Fruit fly (Drosophila melanogaster) whole organism, embryonic: Measurements from ENCODE around the gene DIP-alpha.

ENCODE experiments used
- Atf-2 ChIP-seq: fragments of 200-800 bp; sonication (Bioruptor generic); optimal IDR thresholded peaks from 2 replicates; lab custom pipeline; 2016; ENCODE audit warnings: missing biosample characterization, missing genetic modification characterization
- CG1024 ChIP-seq: fragments of 200-800 bp; sonication (Bioruptor generic); IDR thresholded peaks from 2 replicates; pipeline ENCODE4 v1.3.6; 2022; ENCODE audit warnings: missing biosample characterization, missing genetic modification characterization
- CG10267 ChIP-seq: fragments of 200-800 bp; sonication (Bioruptor generic); optimal IDR thresholded peaks from 2 replicates; lab custom pipeline; 2018; ENCODE audit warnings: missing biosample characterization, mild to moderate bottlenecking, missing genetic modification characterization, moderate library complexity
- CG10543 ChIP-seq: fragments of 200-800 bp; sonication (Bioruptor generic); optimal IDR thresholded peaks from 3 replicates; lab custom pipeline; 2017; ENCODE audit warnings: missing biosample characterization, mild to moderate bottlenecking, missing genetic modification characterization, moderate library complexity
- CG11504 ChIP-seq: fragments of 200-800 bp; sonication (Bioruptor generic); optimal IDR thresholded peaks from 3 replicates; lab custom pipeline; 2019; ENCODE audit warnings: missing biosample characterization, mild to moderate bottlenecking, missing genetic modification characterization, moderate library complexity
- CG12155 ChIP-seq: fragments of 200-800 bp; sonication (Bioruptor generic); optimal IDR thresholded peaks from 3 replicates; lab custom pipeline; 2016; ENCODE audit warnings: missing biosample characterization, missing genetic modification characterization
- CG13287 ChIP-seq: fragments of 200-800 bp; sonication (Bioruptor generic); IDR thresholded peaks from 2 replicates; pipeline ENCODE4 v1.3.6; 2022; ENCODE audit warnings: missing biosample characterization, missing genetic modification characterization; ENCODE audit not compliant: partially characterized antibody
- CG14050 ChIP-seq: fragments of 200-800 bp; sonication (Bioruptor generic); IDR thresholded peaks from 3 replicates; pipeline ENCODE4 v1.3.6; 2022; ENCODE audit warnings: missing biosample characterization, missing genetic modification characterization
- CG15011 ChIP-seq: fragments of 200-800 bp; sonication (Bioruptor generic); optimal IDR thresholded peaks from 3 replicates; lab custom pipeline; 2018; ENCODE audit warnings: missing biosample characterization, mild to moderate bottlenecking, missing genetic modification characterization
- CG18619 ChIP-seq: fragments of 200-800 bp; sonication (Bioruptor generic); optimal IDR thresholded peaks from 3 replicates; lab custom pipeline; 2017; ENCODE audit warnings: missing biosample characterization, mild to moderate bottlenecking, missing genetic modification characterization
- CG18764 ChIP-seq: fragments of 200-800 bp; sonication (Bioruptor generic); optimal IDR thresholded peaks from 3 replicates; lab custom pipeline; 2016; ENCODE audit warnings: missing biosample characterization, missing genetic modification characterization
- CG31441 ChIP-seq: fragments of 200-800 bp; sonication (Bioruptor generic); IDR thresholded peaks from 2 replicates; pipeline ENCODE4 v1.3.6; 2022; ENCODE audit warnings: missing biosample characterization, missing genetic modification characterization
- CG42726 ChIP-seq: fragments of 200-800 bp; sonication (Bioruptor generic); IDR thresholded peaks from 2 replicates; pipeline ENCODE4 v1.3.6; 2022; ENCODE audit warnings: missing biosample characterization, missing genetic modification characterization; ENCODE audit not compliant: partially characterized antibody
- CG4404 ChIP-seq: fragments of 200-800 bp; sonication (Bioruptor generic); IDR thresholded peaks from 2 replicates; pipeline ENCODE4 v1.3.6; 2022; ENCODE audit warnings: missing biosample characterization, missing genetic modification characterization
- CG4730 ChIP-seq: fragments of 200-800 bp; sonication (Bioruptor generic); IDR thresholded peaks from 2 replicates; pipeline ENCODE4 v1.3.6; 2022; ENCODE audit warnings: missing biosample characterization, missing genetic modification characterization
- CG4820 ChIP-seq: fragments of 200-800 bp; sonication (Bioruptor generic); optimal IDR thresholded peaks from 3 replicates; lab custom pipeline; 2016; ENCODE audit warnings: missing biosample characterization, missing genetic modification characterization
- CG6175 ChIP-seq: fragments of 200-800 bp; sonication (Bioruptor generic); IDR thresholded peaks from 3 replicates; pipeline ENCODE4 v1.3.6; 2022; ENCODE audit warnings: missing biosample characterization, missing genetic modification characterization
- CG7357 ChIP-seq: fragments of 200-800 bp; sonication (Bioruptor generic); IDR thresholded peaks from 3 replicates; pipeline ENCODE4 v1.3.6; 2022; ENCODE audit warnings: missing biosample characterization, missing genetic modification characterization
- CG7928 ChIP-seq: fragments of 200-800 bp; sonication (Bioruptor generic); optimal IDR thresholded peaks from 2 replicates; lab custom pipeline; 2017; ENCODE audit warnings: missing biosample characterization, mild to moderate bottlenecking, missing genetic modification characterization
- CG9797 ChIP-seq: fragments of 200-800 bp; sonication (Bioruptor generic); optimal IDR thresholded peaks from 3 replicates; lab custom pipeline; 2018; ENCODE audit warnings: missing biosample characterization, mild to moderate bottlenecking, missing genetic modification characterization
- CG9817 ChIP-seq: fragments of 200-800 bp; sonication (Bioruptor generic); optimal IDR thresholded peaks from 2 replicates; lab custom pipeline; 2018; ENCODE audit warnings: missing biosample characterization, mild to moderate bottlenecking, missing genetic modification characterization, moderate library complexity
- CG9876 ChIP-seq: fragments of 200-800 bp; sonication (Bioruptor generic); optimal IDR thresholded peaks from 2 replicates; lab custom pipeline; 2016; ENCODE audit warnings: missing biosample characterization, missing genetic modification characterization
- CkIIα-i1 ChIP-seq: fragments of 200-800 bp; sonication (Bioruptor generic); IDR thresholded peaks from 2 replicates; pipeline ENCODE4 v1.3.6; 2022; ENCODE audit warnings: missing biosample characterization, missing genetic modification characterization
- CrebB ChIP-seq: fragments of 200-800 bp; sonication (Bioruptor generic); optimal IDR thresholded peaks from 3 replicates; lab custom pipeline; 2018; ENCODE audit warnings: missing biosample characterization, mild to moderate bottlenecking, missing genetic modification characterization
- Dad ChIP-seq: fragments of 200-800 bp; sonication (Bioruptor generic); optimal IDR thresholded peaks from 3 replicates; lab custom pipeline; 2016; ENCODE audit warnings: missing biosample characterization, missing genetic modification characterization
- Dp ChIP-seq: fragments of 200-800 bp; sonication (Bioruptor generic); optimal IDR thresholded peaks from 2 replicates; lab custom pipeline; 2018; ENCODE audit warnings: missing biosample characterization, mild to moderate bottlenecking, missing genetic modification characterization, moderate library complexity
- HLHmδ ChIP-seq: fragments of 200-800 bp; sonication (Bioruptor generic); optimal IDR thresholded peaks from 2 replicates; lab custom pipeline; 2018; ENCODE audit warnings: missing biosample characterization, mild to moderate bottlenecking, missing genetic modification characterization, moderate library complexity
- Hmr ChIP-seq: fragments of 200-800 bp; sonication (Bioruptor generic); optimal IDR thresholded peaks from 3 replicates; lab custom pipeline; 2017; ENCODE audit warnings: mild to moderate bottlenecking, missing biosample characterization, missing genetic modification reagents, missing genetic modification characterization
- NC2β ChIP-seq: fragments of 200-800 bp; sonication (Bioruptor generic); optimal IDR thresholded peaks from 2 replicates; lab custom pipeline; 2016; ENCODE audit warnings: missing biosample characterization, missing genetic modification characterization
- Nf-YC ChIP-seq: fragments of 200-800 bp; optimal IDR thresholded peaks from 3 replicates; lab custom pipeline; 2019; ENCODE audit warnings: missing biosample characterization, mild to moderate bottlenecking, missing genetic modification characterization, moderate library complexity
- NfI ChIP-seq: fragments of 200-800 bp; sonication (Bioruptor generic); optimal IDR thresholded peaks from 3 replicates; lab custom pipeline; 2018; ENCODE audit warnings: missing biosample characterization, mild to moderate bottlenecking, missing genetic modification characterization, moderate library complexity
- Pdp1 ChIP-seq, 2 experiments: fragments of 200-800 bp; sonication (Bioruptor generic); optimal IDR thresholded peaks; 3 replicates each; lab custom pipeline; 2016; ENCODE audit warnings: missing biosample characterization in 2 of 2, missing genetic modification characterization in 2 of 2, mild to moderate bottlenecking in 1 of 2, moderate library complexity in 1 of 2
- amos ChIP-seq: fragments of 200-800 bp; sonication (Bioruptor generic); IDR thresholded peaks from 2 replicates; pipeline ENCODE4 v1.3.6; 2022; ENCODE audit warnings: missing biosample characterization, missing genetic modification characterization; ENCODE audit not compliant: partially characterized antibody
- emc ChIP-seq: fragments of 200-800 bp; sonication (Bioruptor generic); optimal IDR thresholded peaks from 2 replicates; lab custom pipeline; 2016; ENCODE audit warnings: missing biosample characterization, missing genetic modification characterization
- fd102C ChIP-seq: fragments of 200-800 bp; sonication (Bioruptor generic); optimal IDR thresholded peaks from 2 replicates; lab custom pipeline; 2018; ENCODE audit warnings: missing biosample characterization, mild to moderate bottlenecking, missing genetic modification characterization, moderate library complexity
- fd3F ChIP-seq: fragments of 200-800 bp; sonication (Bioruptor generic); optimal IDR thresholded peaks from 2 replicates; lab custom pipeline; 2018; ENCODE audit warnings: missing biosample characterization, mild to moderate bottlenecking, missing genetic modification characterization, moderate library complexity
- gcm ChIP-seq: fragments of 200-800 bp; sonication (Bioruptor generic); optimal IDR thresholded peaks from 2 replicates; lab custom pipeline; 2019; ENCODE audit warnings: missing biosample characterization, mild to moderate bottlenecking, missing genetic modification characterization, moderate library complexity
- gem ChIP-seq: fragments of 200-800 bp; sonication (Bioruptor generic); optimal IDR thresholded peaks from 2 replicates; lab custom pipeline; 2019; ENCODE audit warnings: missing biosample characterization, mild to moderate bottlenecking, missing genetic modification characterization, moderate library complexity
- ham ChIP-seq: fragments of 200-800 bp; sonication (Bioruptor generic); IDR thresholded peaks from 2 replicates; pipeline ENCODE4 v1.3.6; 2022; ENCODE audit warnings: missing biosample characterization, missing genetic modification characterization
- hth ChIP-seq: fragments of >200 bp; optimal IDR thresholded peaks from 2 replicates; lab custom pipeline; 2017; ENCODE audit warnings: inconsistent platforms
- luna ChIP-seq: fragments of 200-800 bp; sonication (Bioruptor generic); optimal IDR thresholded peaks from 2 replicates; lab custom pipeline; 2016; ENCODE audit warnings: missing biosample characterization, missing genetic modification characterization
- mam ChIP-seq: fragments of 200-800 bp; sonication (Bioruptor generic); optimal IDR thresholded peaks from 3 replicates; lab custom pipeline; 2016; ENCODE audit warnings: missing biosample characterization, missing genetic modification characterization
- row ChIP-seq: fragments of 200-800 bp; sonication (Bioruptor generic); IDR thresholded peaks from 3 replicates; pipeline ENCODE4 v1.3.6; 2022; ENCODE audit warnings: missing biosample characterization, missing genetic modification characterization
- sna ChIP-seq: fragments of 200-800 bp; sonication (Bioruptor generic); IDR thresholded peaks from 2 replicates; pipeline ENCODE4 v1.3.6; 2022; ENCODE audit warnings: missing biosample characterization, missing genetic modification characterization; ENCODE audit not compliant: partially characterized antibody
- sob ChIP-seq: fragments of 200-800 bp; sonication (Bioruptor generic); IDR thresholded peaks from 2 replicates; pipeline ENCODE4 v1.3.6; 2022; ENCODE audit warnings: missing biosample characterization, missing genetic modification characterization
- stc ChIP-seq: fragments of 200-800 bp; sonication (Bioruptor generic); IDR thresholded peaks from 2 replicates; pipeline ENCODE4 v1.3.6; 2022; ENCODE audit warnings: missing biosample characterization, missing genetic modification characterization
- tna ChIP-seq: fragments of 200-800 bp; sonication (Bioruptor generic); IDR thresholded peaks from 2 replicates; pipeline ENCODE4 v1.3.6; 2022; ENCODE audit warnings: missing biosample characterization, missing genetic modification characterization; ENCODE audit not compliant: partially characterized antibody
- twi ChIP-seq: fragments of 200-800 bp; optimal IDR thresholded peaks from 2 replicates; lab custom pipeline; 2019; ENCODE audit warnings: missing biosample characterization, mild to moderate bottlenecking, missing genetic modification characterization, moderate library complexity

Gene DIP-alpha

dm6 chrX:3482119-3483014 is 89.1 kb downstream of the DIP-alpha start, which contains the start of the genes CG10804 and CG10802 (continued):
- TF ChIP-seq ham (no peak), luna (GFP tag; lab: Kevin White, UChicago) (peak; percentile 40), Atf-2 (peak; percentile 75), CrebB (tag; lab: Kevin White, UChicago) (no peak), CG10543 (GFP tag; lab: Kevin White, UChicago) (peak; percentile 53), CG14050 (GFP tag; lab: Robert Waterston, UW) (peak; percentile 58; the same call in 2 of the 3 replicates), hth (lab: Kevin White, UChicago) (no peak), CG4404 (GFP tag; lab: Robert Waterston, UW) (peak; percentile 77), CG1024 (GFP tag; lab: Robert Waterston, UW) (peak; percentile 64), amos (GFP tag; lab: Robert Waterston, UW) (peak; percentile 69), twi (tag; lab: Kevin White, UChicago) (peak; percentile 38), CG9797 (GFP tag; lab: Kevin White, UChicago) (peak; percentile 45), sob (GFP tag; lab: Robert Waterston, UW) (peak; percentile 89), CG4730 (GFP tag; lab: Robert Waterston, UW) (peak; percentile 65), Nf-YC (tag; lab: Kevin White, UChicago) (peak; percentile 62), CG10267 (tag; lab: Kevin White, UChicago) (peak; percentile 67), fd102C (GFP tag; lab: Kevin White, UChicago) (no peak), CG7928 (GFP tag; lab: Kevin White, UChicago) (no peak), CkIIα-i1 (GFP tag; lab: Robert Waterston, UW) (no peak), CG9817 (peak; percentile 74), NfI (GFP tag; lab: Kevin White, UChicago) (peak; percentile 65), CG18764 (GFP tag; lab: Kevin White, UChicago) (peak; percentile 70), NC2β (peak; percentile 37), Dad (GFP tag; lab: Kevin White, UChicago) (peak; percentile 39), Hmr (GFP tag; lab: Kevin White, UChicago) (no peak), CG15011 (GFP tag; lab: Kevin White, UChicago) (no peak), CG9876 (GFP tag; lab: Kevin White, UChicago) (peak; percentile 58), CG11504 (tag; lab: Kevin White, UChicago) (no peak), gem (tag; lab: Kevin White, UChicago) (peak; percentile 84), CG6175 (GFP tag; lab: Robert Waterston, UW) (no peak), mam (GFP tag; lab: Kevin White, UChicago) (peak; percentile 90), CG31441 (peak; percentile 86), gcm (GFP tag; lab: Kevin White, UChicago) (no peak), Pdp1 (GFP tag; optimal IDR thresholded peaks at IDR 0.05; lab: Kevin White, UChicago) (peak; percentile 76 to 80), CG13287 (peak; percentile 78), HLHmδ (GFP tag; lab: Kevin White, UChicago) (no peak), fd3F (GFP tag; lab: Kevin White, UChicago) (peak; percentile 58), sna (GFP tag; lab: Robert Waterston, UW) (peak; percentile 74), tna (GFP tag; lab: Robert Waterston, UW) (peak; percentile 12; the same call in 1 of the 2 replicates), CG4820 (GFP tag; lab: Kevin White, UChicago) (peak; percentile 68), CG12155 (peak; percentile 78), row (peak; percentile 95), emc (GFP tag; lab: Kevin White, UChicago) (peak; percentile 46), CG42726 (no peak), CG18619 (GFP tag; lab: Kevin White, UChicago) (no peak), stc (GFP tag; lab: Robert Waterston, UW) (peak; percentile 86), Dp (GFP tag; lab: Kevin White, UChicago) (peak; percentile 43), CG7357 (GFP tag; lab: Robert Waterston, UW) (peak; percentile 60; the same call in 1 of the 3 replicates)
